Fruit fly (Drosophila melanogaster) whole organism, embryonic: ENCODE results near the gene CG43850.

Experiments used
- Abd-B ChIP-seq: fragments of 200-800 bp; sonication (Bioruptor generic); optimal IDR thresholded peaks from 2 replicates; lab custom pipeline; 2018; ENCODE audit warnings: missing biosample characterization, mild to moderate bottlenecking, missing genetic modification characterization, moderate library complexity
- CG10274 ChIP-seq: fragments of 200-800 bp; sonication (Bioruptor generic); optimal IDR thresholded peaks from 3 replicates; lab custom pipeline; 2017; ENCODE audit warnings: missing biosample characterization, mild to moderate bottlenecking, missing genetic modification characterization
- CG10565 ChIP-seq: fragments of 200-800 bp; sonication (Bioruptor generic); optimal IDR thresholded peaks from 3 replicates; lab custom pipeline; 2016; ENCODE audit warnings: missing biosample characterization, mild to moderate bottlenecking, missing genetic modification characterization
- CG11695 ChIP-seq: fragments of 200-800 bp; sonication (Bioruptor generic); IDR thresholded peaks from 3 replicates; pipeline ENCODE4 v1.3.6; 2022; ENCODE audit warnings: missing biosample characterization, missing genetic modification characterization
- CG11696 ChIP-seq: fragments of 200-800 bp; sonication (Bioruptor generic); IDR thresholded peaks from 2 replicates; pipeline ENCODE4 v1.3.6; 2022; ENCODE audit warnings: missing biosample characterization, missing genetic modification characterization
- CG11723 ChIP-seq: fragments of 200-800 bp; sonication (Bioruptor generic); optimal IDR thresholded peaks from 2 replicates; lab custom pipeline; 2017; ENCODE audit warnings: missing biosample characterization, mild to moderate bottlenecking, missing genetic modification characterization
- CG12236 ChIP-seq: fragments of 200-800 bp; sonication (Bioruptor generic); optimal IDR thresholded peaks from 2 replicates; lab custom pipeline; 2016; ENCODE audit warnings: missing biosample characterization, missing genetic modification characterization
- CG13287 ChIP-seq: fragments of 200-800 bp; sonication (Bioruptor generic); IDR thresholded peaks from 2 replicates; pipeline ENCODE4 v1.3.6; 2022; ENCODE audit warnings: missing biosample characterization, missing genetic modification characterization; ENCODE audit not compliant: partially characterized antibody
- CG13775 ChIP-seq: fragments of 200-800 bp; sonication (Bioruptor generic); optimal IDR thresholded peaks from 3 replicates; lab custom pipeline; 2017; ENCODE audit warnings: missing biosample characterization, mild to moderate bottlenecking, missing genetic modification characterization
- CG14860 ChIP-seq: fragments of 200-800 bp; sonication (Bioruptor generic); IDR thresholded peaks from 3 replicates; pipeline ENCODE4 v1.3.6; 2022; ENCODE audit warnings: missing biosample characterization, missing genetic modification characterization; ENCODE audit not compliant: partially characterized antibody
- CG17361 ChIP-seq: fragments of 200-800 bp; sonication (Bioruptor generic); IDR thresholded peaks from 3 replicates; pipeline ENCODE4 v1.3.6; 2022; ENCODE audit warnings: missing biosample characterization, missing genetic modification characterization
- CG17568 ChIP-seq: fragments of 200-800 bp; sonication (Bioruptor generic); optimal IDR thresholded peaks from 2 replicates; lab custom pipeline; 2018; ENCODE audit warnings: missing biosample characterization, mild to moderate bottlenecking, missing genetic modification characterization, moderate library complexity
- CG2889 ChIP-seq: fragments of 200-800 bp; sonication (Bioruptor generic); IDR thresholded peaks from 3 replicates; pipeline ENCODE4 v1.3.6; 2022; ENCODE audit warnings: missing biosample characterization, missing genetic modification characterization
- CG6272 ChIP-seq: fragments of 200-800 bp; sonication (Bioruptor generic); IDR thresholded peaks from 2 replicates; pipeline ENCODE4 v1.3.6; 2022; ENCODE audit warnings: missing biosample characterization, missing genetic modification characterization
- CG6854 ChIP-seq: fragments of 200-800 bp; sonication (Bioruptor generic); optimal IDR thresholded peaks from 3 replicates; lab custom pipeline; 2017; ENCODE audit warnings: missing biosample characterization, mild to moderate bottlenecking, missing genetic modification characterization
- CG8388 ChIP-seq: fragments of 200-800 bp; sonication (Bioruptor generic); optimal IDR thresholded peaks from 2 replicates; lab custom pipeline; 2019; ENCODE audit warnings: missing biosample characterization, mild to moderate bottlenecking, missing genetic modification characterization, moderate library complexity
- D ChIP-seq, 2 experiments: fragments of 200-800 bp in 1 of 2; fragments of >200 bp in 1 of 2; sonication (Bioruptor generic) in 1 of 2; optimal IDR thresholded peaks; 2 replicates in 1 of 2; 3 replicates in 1 of 2; lab custom pipeline; 2017; ENCODE audit warnings: mild to moderate bottlenecking in 1 of 2, missing biosample characterization in 1 of 2, missing genetic modification characterization in 1 of 2, missing genetic modification reagents in 1 of 2
- Dad ChIP-seq: fragments of 200-800 bp; sonication (Bioruptor generic); optimal IDR thresholded peaks from 3 replicates; lab custom pipeline; 2016; ENCODE audit warnings: missing biosample characterization, missing genetic modification characterization
- Dbx ChIP-seq: fragments of 200-800 bp; sonication (Bioruptor generic); IDR thresholded peaks from 3 replicates; pipeline ENCODE4 v1.3.6; 2022; ENCODE audit warnings: missing biosample characterization, missing genetic modification characterization
- Dek ChIP-seq: fragments of 200-800 bp; sonication (Bioruptor generic); optimal IDR thresholded peaks from 3 replicates; lab custom pipeline; 2019; ENCODE audit warnings: missing biosample characterization, mild to moderate bottlenecking, missing genetic modification characterization, moderate library complexity
- Eip74EF ChIP-seq, 2 experiments: fragments of 200-800 bp in 1 of 2; fragments of >200 bp in 1 of 2; sonication (Bioruptor generic) in 1 of 2; optimal IDR thresholded peaks; 2 replicates each; lab custom pipeline; 2017 to 2019; ENCODE audit warnings: missing biosample characterization in 2 of 2, missing genetic modification characterization in 2 of 2, mild to moderate bottlenecking in 1 of 2, moderate library complexity in 1 of 2
- HLHmδ ChIP-seq: fragments of 200-800 bp; sonication (Bioruptor generic); optimal IDR thresholded peaks from 2 replicates; lab custom pipeline; 2018; ENCODE audit warnings: missing biosample characterization, mild to moderate bottlenecking, missing genetic modification characterization, moderate library complexity
- HmgD ChIP-seq: fragments of 200-800 bp; sonication (Bioruptor generic); optimal IDR thresholded peaks from 3 replicates; lab custom pipeline; 2016; ENCODE audit warnings: missing biosample characterization, missing genetic modification characterization
- Hsf ChIP-seq: fragments of 200-800 bp; sonication (Bioruptor generic); optimal IDR thresholded peaks from 3 replicates; lab custom pipeline; 2016; ENCODE audit warnings: missing biosample characterization, missing genetic modification characterization
- Mad ChIP-seq: fragments of 200-800 bp; sonication (Bioruptor generic); optimal IDR thresholded peaks from 2 replicates; lab custom pipeline; 2016; ENCODE audit warnings: missing biosample characterization, missing genetic modification characterization
- Med ChIP-seq: fragments of 200-800 bp; sonication (Bioruptor generic); peaks from one replicate; lab custom pipeline; 2016; ENCODE audit warnings: missing biosample characterization, missing genetic modification characterization, mild to moderate bottlenecking, inconsistent platforms, moderate library complexity
- NC2β ChIP-seq: fragments of 200-800 bp; sonication (Bioruptor generic); optimal IDR thresholded peaks from 2 replicates; lab custom pipeline; 2016; ENCODE audit warnings: missing biosample characterization, missing genetic modification characterization
- Nf-YA ChIP-seq: fragments of 200-800 bp; sonication (Bioruptor generic); IDR thresholded peaks from 2 replicates; pipeline ENCODE4 v1.3.6; 2022; ENCODE audit warnings: missing biosample characterization, missing genetic modification characterization
- Ravus ChIP-seq: fragments of 200-800 bp; sonication (Bioruptor generic); IDR thresholded peaks from 2 replicates; pipeline ENCODE4 v1.3.6; 2022; ENCODE audit warnings: missing biosample characterization, missing genetic modification characterization
- Rx ChIP-seq: fragments of 200-800 bp; sonication (Bioruptor generic); IDR thresholded peaks from 2 replicates; pipeline ENCODE4 v1.3.6; 2022; ENCODE audit warnings: missing biosample characterization, missing genetic modification characterization
- ac ChIP-seq: fragments of 200-800 bp; sonication (Bioruptor generic); optimal IDR thresholded peaks from 3 replicates; lab custom pipeline; 2017; ENCODE audit warnings: missing biosample characterization, mild to moderate bottlenecking, missing genetic modification characterization
- ara ChIP-seq: fragments of 200-800 bp; sonication (Bioruptor generic); IDR thresholded peaks from 2 replicates; pipeline ENCODE4 v1.3.6; 2022; ENCODE audit warnings: missing biosample characterization, missing genetic modification characterization
- ase ChIP-seq: fragments of 200-800 bp; sonication (Bioruptor generic); IDR thresholded peaks from 3 replicates; pipeline ENCODE4 v1.3.6; 2022; ENCODE audit warnings: missing biosample characterization, missing genetic modification characterization
- br ChIP-seq: fragments of >200 bp; optimal IDR thresholded peaks from 2 replicates; lab custom pipeline; 2017
- chm ChIP-seq: fragments of 200-800 bp; sonication (Bioruptor generic); IDR thresholded peaks from 2 replicates; pipeline ENCODE4 v1.3.6; 2022; ENCODE audit warnings: missing biosample characterization, missing genetic modification characterization
- dan ChIP-seq: fragments of 200-800 bp; sonication (Bioruptor generic); IDR thresholded peaks from 2 replicates; pipeline ENCODE4 v1.3.6; 2022; ENCODE audit warnings: missing biosample characterization, missing genetic modification characterization
- disco-r ChIP-seq: fragments of 200-800 bp; sonication (Bioruptor generic); optimal IDR thresholded peaks from 2 replicates; lab custom pipeline; 2016; ENCODE audit warnings: missing biosample characterization, missing genetic modification characterization
- dm ChIP-seq: fragments of 200-800 bp; sonication (Bioruptor generic); optimal IDR thresholded peaks from 3 replicates; lab custom pipeline; 2016; ENCODE audit warnings: missing biosample characterization, missing genetic modification characterization
- ewg ChIP-seq: fragments of 200-800 bp; sonication (Bioruptor generic); optimal IDR thresholded peaks from 3 replicates; lab custom pipeline; 2017; ENCODE audit warnings: mild to moderate bottlenecking, missing biosample characterization, missing genetic modification reagents, missing genetic modification characterization
- ftz-f1 ChIP-seq: fragments of 200-800 bp; sonication (Bioruptor generic); optimal IDR thresholded peaks from 2 replicates; lab custom pipeline; 2016; ENCODE audit warnings: missing biosample characterization, missing genetic modification characterization
- gce ChIP-seq: fragments of 200-800 bp; sonication (Bioruptor generic); IDR thresholded peaks from 3 replicates; pipeline ENCODE4 v1.3.6; 2022; ENCODE audit warnings: missing biosample characterization, missing genetic modification characterization
- her ChIP-seq: fragments of 200-800 bp; sonication (Bioruptor generic); optimal IDR thresholded peaks from 2 replicates; lab custom pipeline; 2016; ENCODE audit warnings: missing biosample characterization, missing genetic modification characterization
- jing ChIP-seq: fragments of 200-800 bp; sonication (Bioruptor generic); optimal IDR thresholded peaks from 2 replicates; lab custom pipeline; 2018; ENCODE audit warnings: missing biosample characterization, mild to moderate bottlenecking, missing genetic modification characterization
- jumu ChIP-seq: fragments of 200-800 bp; sonication (Bioruptor generic); optimal IDR thresholded peaks from 3 replicates; lab custom pipeline; 2016; ENCODE audit warnings: missing biosample characterization, missing genetic modification characterization
- klu ChIP-seq: fragments of 200-800 bp; sonication (Bioruptor generic); IDR thresholded peaks from 2 replicates; pipeline ENCODE4 v1.3.6; 2022; ENCODE audit warnings: missing biosample characterization, missing genetic modification characterization
- mam ChIP-seq: fragments of 200-800 bp; sonication (Bioruptor generic); optimal IDR thresholded peaks from 3 replicates; lab custom pipeline; 2016; ENCODE audit warnings: missing biosample characterization, missing genetic modification characterization
- pnt ChIP-seq: fragments of 200-800 bp; sonication (Bioruptor generic); optimal IDR thresholded peaks from 3 replicates; lab custom pipeline; 2016; ENCODE audit warnings: missing biosample characterization, missing genetic modification characterization
- seq ChIP-seq: fragments of 200-800 bp; sonication (Bioruptor generic); IDR thresholded peaks from 2 replicates; pipeline ENCODE4 v1.3.6; 2022; ENCODE audit warnings: missing biosample characterization, missing genetic modification characterization
- twi ChIP-seq: fragments of 200-800 bp; optimal IDR thresholded peaks from 2 replicates; lab custom pipeline; 2019; ENCODE audit warnings: missing biosample characterization, mild to moderate bottlenecking, missing genetic modification characterization, moderate library complexity
- yki ChIP-seq: fragments of >200 bp; optimal IDR thresholded peaks from 3 replicates; lab custom pipeline; 2018

The CG43850 gene

DNA sequence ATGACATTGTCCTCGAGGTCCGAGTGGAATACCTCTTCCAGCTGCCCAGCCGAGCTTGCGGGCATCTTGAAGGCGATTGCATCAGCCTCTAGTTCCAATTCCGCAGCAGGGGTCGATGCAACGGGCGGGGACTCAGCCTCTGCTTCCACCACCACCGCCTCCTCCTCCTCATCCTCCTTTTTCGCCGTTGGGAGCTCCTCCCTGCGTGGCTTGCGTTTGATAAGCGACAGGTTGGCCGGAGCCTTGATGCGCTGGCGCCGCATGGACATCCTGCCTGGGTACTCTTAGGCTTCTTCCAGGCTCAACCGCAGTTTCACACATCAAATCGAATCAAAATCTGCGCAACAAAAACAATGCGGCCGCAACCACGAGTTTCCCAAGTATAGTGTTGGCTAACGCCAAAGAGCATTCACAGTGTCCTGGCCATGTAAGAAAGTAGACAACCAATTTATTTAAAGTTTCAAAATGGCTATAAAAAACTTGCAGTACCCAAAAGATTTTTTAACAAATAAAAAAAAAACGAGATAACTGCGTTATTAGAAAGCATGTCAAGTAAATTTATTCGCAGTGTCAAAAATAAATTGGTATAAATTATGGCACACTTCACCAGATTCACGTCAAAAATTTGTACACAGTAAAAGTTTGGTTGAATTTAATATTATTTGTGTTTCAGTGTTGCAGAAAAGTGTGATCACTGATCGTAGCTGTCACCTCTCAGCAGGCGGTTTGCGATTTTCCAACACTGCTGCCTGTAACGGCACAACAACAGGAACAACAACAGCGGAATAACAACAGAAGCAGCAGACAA, 41.6 kb upstream of the CG43850 start, which contains the start of the genes Bdp1 and CG6565 (continued):
- peak; percentile 96 for TF ChIP-seq Dek (tag; lab: Kevin White, UChicago)
- peak; percentile 99 for TF ChIP-seq Hsf
- TF ChIP-seq br, result no peak
- TF ChIP-seq Ravus (GFP tag; lab: Robert Waterston, UW), result peak; percentile 78
- TF ChIP-seq CG11696 (GFP tag; lab: Robert Waterston, UW), result peak; percentile 57
- peak; percentile 99 for TF ChIP-seq dm (GFP tag; lab: Kevin White, UChicago)
- peak; percentile 94 for TF ChIP-seq ase (GFP tag; lab: Robert Waterston, UW)
- peak; percentile 92 for TF ChIP-seq ara
- peak; percentile 97 for TF ChIP-seq CG12236 (GFP tag; lab: Kevin White, UChicago)
- TF ChIP-seq Abd-B (GFP tag; lab: Kevin White, UChicago), result peak; percentile 99
- TF ChIP-seq klu (GFP tag; lab: Robert Waterston, UW), result peak; percentile 97
- peak; percentile 93 for TF ChIP-seq seq (GFP tag; lab: Robert Waterston, UW)
- TF ChIP-seq Med (GFP tag; lab: Kevin White, UChicago), result peak; percentile 100
- TF ChIP-seq ewg (GFP tag; lab: Kevin White, UChicago), result peak; percentile 97
- TF ChIP-seq Mad, result peak; percentile 97
- no peak for TF ChIP-seq HLHmδ (GFP tag; lab: Kevin White, UChicago)
- TF ChIP-seq CG6854 (GFP tag; lab: Kevin White, UChicago), result peak; percentile 88
- peak in 1 of 2 experiments; percentile 88 for TF ChIP-seq Eip74EF (GFP tag; optimal IDR thresholded peaks at IDR 0.05; lab: Kevin White, UChicago)
- peak; percentile 99 for TF ChIP-seq mam
- peak; percentile 99 for TF ChIP-seq jumu
- peak; percentile 98 for TF ChIP-seq disco-r (GFP tag; lab: Kevin White, UChicago)
- no peak for TF ChIP-seq CG14860
- no peak for TF ChIP-seq CG17568 (GFP tag; lab: Kevin White, UChicago)
- peak; percentile 94 for TF ChIP-seq twi (tag; lab: Kevin White, UChicago)
- peak; percentile 97 for TF ChIP-seq NC2β
- peak; percentile 99 for TF ChIP-seq CG13775 (GFP tag; lab: Kevin White, UChicago)
- peak; percentile 94 for TF ChIP-seq CG10565 (GFP tag; lab: Kevin White, UChicago)
- TF ChIP-seq CG6272 (GFP tag; lab: Robert Waterston, UW), result peak; percentile 97
- peak; percentile 97 for TF ChIP-seq HmgD (GFP tag; lab: Kevin White, UChicago)
- peak; percentile 93 for TF ChIP-seq dan (GFP tag; lab: Robert Waterston, UW)
- TF ChIP-seq ac (GFP tag; lab: Kevin White, UChicago), result peak; percentile 84
- TF ChIP-seq Dad, result peak; percentile 98
- TF ChIP-seq D (optimal IDR thresholded peaks at IDR 0.05; lab: Kevin White, UChicago), result no peak
- peak; percentile 96 for TF ChIP-seq D (GFP tag; optimal IDR thresholded peaks at IDR 0.05; lab: Kevin White, UChicago)
- TF ChIP-seq pnt (GFP tag; lab: Kevin White, UChicago), result peak; percentile 99
- peak; percentile 99 for TF ChIP-seq CG17361 (GFP tag; lab: Robert Waterston, UW)
- peak; percentile 95 for TF ChIP-seq her (GFP tag; lab: Kevin White, UChicago)
- peak; percentile 91 for TF ChIP-seq chm (GFP tag; lab: Robert Waterston, UW)
- peak; percentile 94 for TF ChIP-seq CG11695 (GFP tag; lab: Robert Waterston, UW)
- TF ChIP-seq CG13287, result peak; percentile 44; the same call in 1 of the 2 replicates
- TF ChIP-seq Dbx (GFP tag; lab: Robert Waterston, UW), result peak; percentile 97
- TF ChIP-seq CG2889 (GFP tag; lab: Robert Waterston, UW), result peak; percentile 90
- no peak for TF ChIP-seq yki (lab: Kevin White, UChicago)
- peak; percentile 88 for TF ChIP-seq CG10274 (GFP tag; lab: Kevin White, UChicago)
- TF ChIP-seq gce (GFP tag; lab: Robert Waterston, UW), result peak; percentile 76
- TF ChIP-seq jing (GFP tag; lab: Kevin White, UChicago), result peak; percentile 96
- peak; percentile 94 for TF ChIP-seq CG8388
- peak; percentile 93 for TF ChIP-seq Rx (GFP tag; lab: Robert Waterston, UW)
- peak; percentile 80 for TF ChIP-seq Nf-YA (GFP tag; lab: Robert Waterston, UW)
- TF ChIP-seq CG11723, result peak; percentile 94
- peak; percentile 52 for TF ChIP-seq ftz-f1 (GFP tag; lab: Kevin White, UChicago)
